Fruit fly (Drosophila melanogaster) whole organism, embryonic: ENCODE data around the gene CG31908.

Source experiments
- Atf6 ChIP-seq: fragments of 200-800 bp; sonication (Bioruptor generic); IDR thresholded peaks from 2 replicates; pipeline ENCODE4 v1.3.6; 2022; ENCODE audit warnings: missing biosample characterization, missing genetic modification characterization
- CG10462 ChIP-seq: fragments of 200-800 bp; sonication (Bioruptor generic); optimal IDR thresholded peaks from 2 replicates; lab custom pipeline; 2016; ENCODE audit warnings: missing biosample characterization, missing genetic modification characterization
- CG10565 ChIP-seq: fragments of 200-800 bp; sonication (Bioruptor generic); optimal IDR thresholded peaks from 3 replicates; lab custom pipeline; 2016; ENCODE audit warnings: missing biosample characterization, mild to moderate bottlenecking, missing genetic modification characterization
- CG11247 ChIP-seq: fragments of 200-800 bp; sonication (Bioruptor generic); IDR thresholded peaks from 2 replicates; pipeline ENCODE4 v1.3.6; 2022; ENCODE audit warnings: missing biosample characterization, missing genetic modification characterization
- CG12155 ChIP-seq: fragments of 200-800 bp; sonication (Bioruptor generic); optimal IDR thresholded peaks from 3 replicates; lab custom pipeline; 2016; ENCODE audit warnings: missing biosample characterization, missing genetic modification characterization
- CG12236 ChIP-seq: fragments of 200-800 bp; sonication (Bioruptor generic); optimal IDR thresholded peaks from 2 replicates; lab custom pipeline; 2016; ENCODE audit warnings: missing biosample characterization, missing genetic modification characterization
- CG13775 ChIP-seq: fragments of 200-800 bp; sonication (Bioruptor generic); optimal IDR thresholded peaks from 3 replicates; lab custom pipeline; 2017; ENCODE audit warnings: missing biosample characterization, mild to moderate bottlenecking, missing genetic modification characterization
- CG16813 ChIP-seq: fragments of 200-800 bp; sonication (Bioruptor generic); IDR thresholded peaks from 3 replicates; pipeline ENCODE4 v1.3.6; 2022; ENCODE audit warnings: missing biosample characterization, missing genetic modification characterization; ENCODE audit not compliant: partially characterized antibody
- CG31365 ChIP-seq: fragments of 200-800 bp; sonication (Bioruptor generic); optimal IDR thresholded peaks from 2 replicates; lab custom pipeline; 2018; ENCODE audit warnings: missing biosample characterization, mild to moderate bottlenecking, missing genetic modification characterization
- CG4328 ChIP-seq: fragments of 200-800 bp; sonication (Bioruptor generic); optimal IDR thresholded peaks from 3 replicates; lab custom pipeline; 2017; ENCODE audit warnings: missing biosample characterization, missing genetic modification reagents, missing genetic modification characterization
- CG4617 ChIP-seq: fragments of 200-800 bp; sonication (Bioruptor generic); optimal IDR thresholded peaks from 3 replicates; lab custom pipeline; 2016; ENCODE audit warnings: missing biosample characterization, missing genetic modification characterization, borderline replicate concordance
- CG4854 ChIP-seq: fragments of 200-800 bp; sonication (Bioruptor generic); optimal IDR thresholded peaks from 2 replicates; lab custom pipeline; 2016; ENCODE audit warnings: missing biosample characterization, missing genetic modification characterization, inconsistent platforms
- CG5245 ChIP-seq: fragments of 200-800 bp; sonication (Bioruptor generic); optimal IDR thresholded peaks from 3 replicates; lab custom pipeline; 2016; ENCODE audit warnings: missing biosample characterization, missing genetic modification characterization
- CG6175 ChIP-seq: fragments of 200-800 bp; sonication (Bioruptor generic); IDR thresholded peaks from 3 replicates; pipeline ENCODE4 v1.3.6; 2022; ENCODE audit warnings: missing biosample characterization, missing genetic modification characterization
- CG7372 ChIP-seq: fragments of 200-800 bp; sonication (Bioruptor generic); IDR thresholded peaks from 2 replicates; pipeline ENCODE4 v1.3.6; 2022; ENCODE audit warnings: missing biosample characterization, missing genetic modification characterization
- CG7786 ChIP-seq: fragments of 200-800 bp; sonication (Bioruptor generic); optimal IDR thresholded peaks from 2 replicates; lab custom pipeline; 2016; ENCODE audit warnings: missing biosample characterization, missing genetic modification characterization
- CG7987 ChIP-seq: fragments of 200-800 bp; sonication (Bioruptor generic); optimal IDR thresholded peaks from 2 replicates; lab custom pipeline; 2018; ENCODE audit warnings: missing biosample characterization, mild to moderate bottlenecking, missing genetic modification characterization, moderate library complexity
- Doc2 ChIP-seq: fragments of 200-800 bp; sonication (Bioruptor generic); IDR thresholded peaks from 2 replicates; pipeline ENCODE4 v1.3.6; 2022; ENCODE audit warnings: missing biosample characterization, missing genetic modification characterization
- ERR ChIP-seq: fragments of 200-800 bp; sonication (Bioruptor generic); optimal IDR thresholded peaks from 2 replicates; lab custom pipeline; 2016; ENCODE audit warnings: missing biosample characterization, missing genetic modification characterization
- Ets65A ChIP-seq: fragments of 200-800 bp; sonication (Bioruptor generic); peaks from one replicate; lab custom pipeline; 2016; ENCODE audit warnings: missing biosample characterization, missing genetic modification characterization
- Fer2 ChIP-seq: fragments of 200-800 bp; sonication (Bioruptor generic); optimal IDR thresholded peaks from 2 replicates; lab custom pipeline; 2018; ENCODE audit warnings: missing biosample characterization, mild to moderate bottlenecking, missing genetic modification characterization, moderate library complexity
- Lhr ChIP-seq: fragments of 200-800 bp; sonication (Bioruptor generic); optimal IDR thresholded peaks from 3 replicates; lab custom pipeline; 2017; ENCODE audit warnings: mild to moderate bottlenecking, missing biosample characterization, missing genetic modification reagents, missing genetic modification characterization
- MBD-R2 ChIP-seq: fragments of 200-800 bp; sonication (Bioruptor generic); IDR thresholded peaks from 2 replicates; pipeline ENCODE4 v1.3.6; 2022; ENCODE audit warnings: missing biosample characterization, missing genetic modification characterization
- Mad ChIP-seq: fragments of 200-800 bp; sonication (Bioruptor generic); optimal IDR thresholded peaks from 2 replicates; lab custom pipeline; 2016; ENCODE audit warnings: missing biosample characterization, missing genetic modification characterization
- Max ChIP-seq: fragments of 200-800 bp; sonication (Bioruptor generic); optimal IDR thresholded peaks from 2 replicates; lab custom pipeline; 2016; ENCODE audit warnings: missing biosample characterization, mild to moderate bottlenecking, missing genetic modification characterization
- Mrtf ChIP-seq: fragments of 200-800 bp; sonication (Bioruptor generic); IDR thresholded peaks from 3 replicates; pipeline ENCODE4 v1.3.6; 2022; ENCODE audit warnings: missing biosample characterization, missing genetic modification characterization
- NFAT ChIP-seq: fragments of 200-800 bp; sonication (Bioruptor generic); IDR thresholded peaks from 2 replicates; pipeline ENCODE4 v1.3.6; 2022; ENCODE audit warnings: missing biosample characterization, missing genetic modification characterization
- Neu2 ChIP-seq: fragments of 200-800 bp; sonication (Bioruptor generic); optimal IDR thresholded peaks from 3 replicates; lab custom pipeline; 2016; ENCODE audit warnings: missing biosample characterization, missing genetic modification characterization, borderline replicate concordance
- Poxn ChIP-seq: fragments of 200-800 bp; sonication (Bioruptor generic); IDR thresholded peaks from 2 replicates; pipeline ENCODE4 v1.3.6; 2022; ENCODE audit warnings: missing biosample characterization, missing genetic modification characterization
- Taf1 ChIP-seq: fragments of 200-800 bp; sonication (Bioruptor generic); IDR thresholded peaks from 2 replicates; pipeline ENCODE4 v1.3.6; 2022; ENCODE audit warnings: missing biosample characterization, missing genetic modification characterization
- Tbp ChIP-seq: fragments of >200 bp; optimal IDR thresholded peaks from 2 replicates; lab custom pipeline; 2018; ENCODE audit warnings: missing biosample characterization, missing genetic modification characterization
- ap ChIP-seq: fragments of 200-800 bp; sonication (Bioruptor generic); IDR thresholded peaks from 2 replicates; pipeline ENCODE4 v1.3.6; 2022; ENCODE audit warnings: missing biosample characterization, missing genetic modification characterization
- ato ChIP-seq: fragments of 200-800 bp; sonication (Bioruptor generic); IDR thresholded peaks from 2 replicates; pipeline ENCODE4 v1.3.6; 2022; ENCODE audit warnings: missing biosample characterization, missing genetic modification characterization; ENCODE audit not compliant: partially characterized antibody
- bigmax ChIP-seq: fragments of 200-800 bp; sonication (Bioruptor generic); optimal IDR thresholded peaks from 2 replicates; lab custom pipeline; 2018; ENCODE audit warnings: missing biosample characterization, mild to moderate bottlenecking, missing genetic modification characterization
- cato ChIP-seq: fragments of 200-800 bp; sonication (Bioruptor generic); optimal IDR thresholded peaks from 2 replicates; lab custom pipeline; 2016; ENCODE audit warnings: missing biosample characterization, missing genetic modification characterization, borderline replicate concordance
- caup ChIP-seq: fragments of 200-800 bp; sonication (Bioruptor generic); optimal IDR thresholded peaks from 3 replicates; lab custom pipeline; 2017; ENCODE audit warnings: missing biosample characterization, mild to moderate bottlenecking, missing genetic modification characterization, moderate library complexity; ENCODE audit not compliant: severe bottlenecking
- dan ChIP-seq: fragments of 200-800 bp; sonication (Bioruptor generic); IDR thresholded peaks from 2 replicates; pipeline ENCODE4 v1.3.6; 2022; ENCODE audit warnings: missing biosample characterization, missing genetic modification characterization
- dimm ChIP-seq: fragments of 200-800 bp; sonication (Bioruptor generic); IDR thresholded peaks from 2 replicates; pipeline ENCODE4 v1.3.6; 2022; ENCODE audit warnings: missing biosample characterization, missing genetic modification characterization
- eyg ChIP-seq: fragments of 200-800 bp; sonication (Bioruptor generic); optimal IDR thresholded peaks from 3 replicates; lab custom pipeline; 2016; ENCODE audit warnings: missing biosample characterization, missing genetic modification characterization
- fd102C ChIP-seq: fragments of 200-800 bp; sonication (Bioruptor generic); optimal IDR thresholded peaks from 2 replicates; lab custom pipeline; 2018; ENCODE audit warnings: missing biosample characterization, mild to moderate bottlenecking, missing genetic modification characterization, moderate library complexity
- fd96Cb ChIP-seq: fragments of 200-800 bp; sonication (Bioruptor generic); optimal IDR thresholded peaks from 2 replicates; lab custom pipeline; 2018; ENCODE audit warnings: missing biosample characterization, mild to moderate bottlenecking, missing genetic modification characterization, moderate library complexity
- ftz-f1 ChIP-seq: fragments of 200-800 bp; sonication (Bioruptor generic); optimal IDR thresholded peaks from 2 replicates; lab custom pipeline; 2016; ENCODE audit warnings: missing biosample characterization, missing genetic modification characterization
- gce ChIP-seq: fragments of 200-800 bp; sonication (Bioruptor generic); IDR thresholded peaks from 3 replicates; pipeline ENCODE4 v1.3.6; 2022; ENCODE audit warnings: missing biosample characterization, missing genetic modification characterization
- gro ChIP-seq: fragments of 200-800 bp; sonication (Bioruptor generic); optimal IDR thresholded peaks from 2 replicates; lab custom pipeline; 2016; ENCODE audit warnings: missing biosample characterization, missing genetic modification characterization
- h ChIP-seq: fragments of >200 bp; optimal IDR thresholded peaks from 2 replicates; lab custom pipeline; 2017
- nau ChIP-seq: fragments of 200-800 bp; sonication (Bioruptor generic); optimal IDR thresholded peaks from 3 replicates; lab custom pipeline; 2017; ENCODE audit warnings: missing biosample characterization, mild to moderate bottlenecking, missing genetic modification characterization, missing genetic modification reagents
- pb ChIP-seq: fragments of 200-800 bp; sonication (Bioruptor generic); optimal IDR thresholded peaks from 3 replicates; lab custom pipeline; 2016; ENCODE audit warnings: missing biosample characterization, missing genetic modification characterization
- peb ChIP-seq: fragments of 200-800 bp; sonication (Bioruptor generic); IDR thresholded peaks from 2 replicates; pipeline ENCODE4 v1.3.6; 2022; ENCODE audit warnings: missing biosample characterization, missing genetic modification characterization
- pho ChIP-seq: fragments of 200-800 bp; sonication (Bioruptor generic); optimal IDR thresholded peaks from 2 replicates; lab custom pipeline; 2016; ENCODE audit warnings: missing biosample characterization, missing genetic modification characterization
- pum ChIP-seq: fragments of 200-800 bp; sonication (Bioruptor generic); optimal IDR thresholded peaks from 2 replicates; lab custom pipeline; 2016; ENCODE audit warnings: missing biosample characterization, missing genetic modification characterization

CG31908 gene

DNA sequence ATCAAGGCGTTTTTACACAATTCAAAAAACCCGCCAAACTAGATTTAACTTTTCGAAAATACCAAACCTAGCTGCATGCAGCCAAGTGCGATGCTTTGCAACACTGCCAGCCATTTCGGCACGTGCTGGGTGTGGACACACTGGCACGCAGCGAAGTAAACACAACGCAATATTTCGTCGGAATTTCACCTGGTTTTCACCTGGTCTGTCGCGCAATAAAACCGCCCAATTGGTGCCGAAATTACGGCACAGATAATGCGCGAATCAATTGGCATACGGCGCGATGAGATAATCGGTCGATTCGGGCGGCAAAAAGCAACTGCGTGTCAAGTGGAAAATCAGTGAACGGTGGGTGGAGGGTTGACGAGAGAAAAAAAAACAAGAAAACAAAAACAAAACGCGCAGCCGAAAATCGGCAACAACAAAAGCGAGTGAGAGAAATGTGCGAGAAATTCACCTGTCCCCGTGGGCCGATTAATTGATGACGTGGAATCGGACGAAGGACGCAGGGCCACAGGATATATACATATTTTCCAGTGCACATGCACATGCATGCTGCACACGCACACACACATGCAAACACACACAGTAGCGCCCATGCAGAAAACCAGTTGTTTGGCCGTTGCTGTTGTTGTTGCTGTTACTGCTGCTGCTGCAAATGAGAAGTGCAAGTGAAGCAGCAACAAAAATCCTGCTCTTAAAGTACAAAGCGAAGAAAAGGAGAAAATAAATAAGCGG is 29.2 kb upstream of the CG31908 start, which contains the start of gene Mnn1 (continued):
- TF ChIP-seq pho (GFP tag; lab: Kevin White, UChicago) (peak; percentile 24), MBD-R2 (peak; percentile 47; the same call in 1 of the 2 replicates), nau (no peak), CG10565 (GFP tag; lab: Kevin White, UChicago) (no peak), CG11247 (GFP tag; lab: Robert Waterston, UW) (0 out of 2 replicates have a peak, but pooled peaks have one; percentile 5), CG12236 (GFP tag; lab: Kevin White, UChicago) (no peak), CG5245 (peak; percentile 19), CG13775 (GFP tag; lab: Kevin White, UChicago) (no peak), CG7372 (GFP tag; lab: Robert Waterston, UW) (no peak), dan (GFP tag; lab: Robert Waterston, UW) (no peak), Neu2 (GFP tag; lab: Kevin White, UChicago) (no peak), ftz-f1 (peak; percentile 64), eyg (GFP tag; lab: Kevin White, UChicago) (no peak), Ets65A (GFP tag; lab: Kevin White, UChicago) (peak; percentile 91), pum (GFP tag; lab: Kevin White, UChicago) (peak; percentile 19), CG4854 (GFP tag; lab: Kevin White, UChicago) (peak; percentile 37), CG31365 (no peak), ERR (peak; percentile 42), ato (GFP tag; lab: Robert Waterston, UW) (no peak), CG16813 (GFP tag; lab: Robert Waterston, UW) (peak; percentile 21; the same call in 2 of the 3 replicates), Mad (GFP tag; lab: Kevin White, UChicago) (peak; percentile 4), CG6175 (GFP tag; lab: Robert Waterston, UW) (no peak), dimm (GFP tag; lab: Robert Waterston, UW) (no peak), CG4617 (peak; percentile 73), Atf6 (0 out of 2 replicates have a peak, but pooled peaks have one; percentile 38), Doc2 (GFP tag; lab: Robert Waterston, UW) (no peak), Fer2 (tag; lab: Kevin White, UChicago) (no peak), CG7987 (GFP tag; lab: Kevin White, UChicago) (peak; percentile 79), h (lab: Kevin White, UChicago) (no peak), gro (GFP tag; lab: Kevin White, UChicago) (peak; percentile 49), Max (peak; percentile 93), NFAT (GFP tag; lab: Robert Waterston, UW) (peak; percentile 22; the same call in 1 of the 2 replicates), pb (GFP tag; lab: Kevin White, UChicago) (peak; percentile 44), Taf1 (GFP tag; lab: Robert Waterston, UW) (no peak), Tbp (no peak), CG12155 (GFP tag; lab: Kevin White, UChicago) (peak; percentile 36), gce (no peak), Poxn (no peak), CG4328 (GFP tag; lab: Kevin White, UChicago) (no peak), fd102C (GFP tag; lab: Kevin White, UChicago) (no peak), peb (GFP tag; lab: Robert Waterston, UW) (no peak), CG7786 (GFP tag; lab: Kevin White, UChicago) (peak; percentile 58), CG10462 (GFP tag; lab: Kevin White, UChicago) (no peak), Mrtf (GFP tag; lab: Robert Waterston, UW) (no peak), cato (no peak), bigmax (GFP tag; lab: Kevin White, UChicago) (peak; percentile 30), Lhr (peak; percentile 59), fd96Cb (tag; lab: Kevin White, UChicago) (no peak), ap (no peak), caup (peak; percentile 63)
